Worm (Caenorhabditis elegans) whole organism, L1 larva: ENCODE measurements around the gene F42G4.6.

ENCODE experiments used
- C04F5.9 ChIP-seq: sonication (generic microtip); optimal IDR thresholded peaks from 2 replicates; lab custom pipeline; 2016; ENCODE audit warnings: missing genetic modification characterization, missing compliant biosample characterization
- C16A3.4 ChIP-seq: fragments of 150-350 bp; optimal IDR thresholded peaks from 2 replicates; lab custom pipeline; 2014; ENCODE audit warnings: missing biosample characterization, missing genetic modification characterization
- F16B12.6 ChIP-seq: fragments of 150-350 bp; optimal IDR thresholded peaks from 2 replicates; lab custom pipeline; 2014; ENCODE audit warnings: missing biosample characterization, missing genetic modification characterization
- alr-1 ChIP-seq: fragments of 200-800 bp; sonication (Bioruptor generic); optimal IDR thresholded peaks from 2 replicates; lab custom pipeline; 2018; ENCODE audit warnings: borderline replicate concordance, mild to moderate bottlenecking, missing genetic modification characterization, missing compliant biosample characterization
- aly-2 ChIP-seq: fragments of 150-350 bp; optimal IDR thresholded peaks from 2 replicates; lab custom pipeline; 2014; ENCODE audit warnings: missing biosample characterization, missing genetic modification characterization
- blmp-1 ChIP-seq: fragments of 150-350 bp; optimal IDR thresholded peaks from 2 replicates; lab custom pipeline; 2014; ENCODE audit warnings: missing biosample characterization, missing genetic modification characterization
- ceh-82 ChIP-seq, 3 experiments: fragments of 150-350 bp in 1 of 3; sonication (generic microtip) in 2 of 3; optimal IDR thresholded peaks; 2 replicates each; lab custom pipeline; 2014 to 2017; ENCODE audit warnings: missing biosample characterization in 3 of 3, missing genetic modification characterization in 3 of 3
- ceh-88 ChIP-seq: fragments of 200-800 bp; sonication (Bioruptor generic); IDR thresholded peaks from 2 replicates; pipeline ENCODE4 v1.3.6; 2022; ENCODE audit warnings: missing genetic modification characterization, missing compliant biosample characterization
- dpl-1 ChIP-seq, 3 experiments: fragments of 150-350 bp in 2 of 3; sonication (generic microtip) in 1 of 3; optimal IDR thresholded peaks; 2 replicates each; lab custom pipeline; 2014 to 2017; ENCODE audit warnings: missing biosample characterization in 3 of 3, missing genetic modification characterization in 3 of 3, missing genetic modification reagents in 3 of 3
- dsc-1 ChIP-seq: sonication (generic microtip); optimal IDR thresholded peaks from 2 replicates; lab custom pipeline; 2016; ENCODE audit warnings: mild to moderate bottlenecking, missing genetic modification characterization, missing compliant biosample characterization
- efl-1 ChIP-seq, 4 experiments: fragments of 150-350 bp; optimal IDR thresholded peaks in 3 of 4; peaks in 1 of 4; 1 replicate in 1 of 4; 2 replicates in 3 of 4; lab custom pipeline; 2014; ENCODE audit warnings: missing biosample characterization in 2 of 4, missing genetic modification characterization in 2 of 4, missing genetic modification reagents in 2 of 4
- egl-27 ChIP-seq, 2 experiments: fragments of 150-350 bp in 1 of 2; sonication (generic microtip); optimal IDR thresholded peaks; 3 replicates each; lab custom pipeline; 2017 to 2018; ENCODE audit warnings: missing biosample characterization in 2 of 2, missing genetic modification characterization in 2 of 2, missing genetic modification reagents in 2 of 2
- fkh-10 ChIP-seq: sonication (generic microtip); optimal IDR thresholded peaks from 2 replicates; lab custom pipeline; 2017; ENCODE audit warnings: missing biosample characterization, missing genetic modification reagents, missing genetic modification characterization
- fkh-8 ChIP-seq: sonication (generic microtip); optimal IDR thresholded peaks from 2 replicates; lab custom pipeline; 2016; ENCODE audit warnings: mild to moderate bottlenecking, missing genetic modification characterization, missing compliant biosample characterization
- irx-1 ChIP-seq: sonication (generic microtip); optimal IDR thresholded peaks from 2 replicates; lab custom pipeline; 2016; ENCODE audit warnings: missing genetic modification characterization, missing compliant biosample characterization
- isw-1 ChIP-seq: fragments of 200-800 bp; sonication (Bioruptor generic); IDR thresholded peaks from 2 replicates; pipeline ENCODE4 v1.3.6; 2022; ENCODE audit warnings: missing genetic modification characterization, missing compliant biosample characterization
- lin-13 ChIP-seq: fragments of 150-350 bp; optimal IDR thresholded peaks from 2 replicates; lab custom pipeline; 2014; ENCODE audit warnings: missing biosample characterization, missing genetic modification reagents, missing genetic modification characterization
- lin-14 ChIP-seq: fragments of 200-800 bp; sonication (Bioruptor generic); optimal IDR thresholded peaks from 2 replicates; lab custom pipeline; 2018; ENCODE audit warnings: mild to moderate bottlenecking, missing genetic modification characterization, moderate library complexity, missing compliant biosample characterization
- lin-15B ChIP-seq: fragments of 150-350 bp; sonication (generic microtip); optimal IDR thresholded peaks from 3 replicates; lab custom pipeline; 2014; ENCODE audit warnings: missing biosample characterization, missing genetic modification characterization
- lin-35 ChIP-seq, 2 experiments: fragments of 150-350 bp; optimal IDR thresholded peaks; 2 replicates each; lab custom pipeline; 2014; ENCODE audit warnings: missing biosample characterization in 2 of 2, missing genetic modification characterization in 2 of 2, missing genetic modification reagents in 2 of 2
- lin-39 ChIP-seq: fragments of 150-350 bp; optimal IDR thresholded peaks from 2 replicates; lab custom pipeline; 2014; ENCODE audit warnings: missing biosample characterization, missing genetic modification reagents, missing genetic modification characterization
- lsy-2 ChIP-seq, 2 experiments: fragments of 150-350 bp; optimal IDR thresholded peaks; 2 replicates each; lab custom pipeline; 2014; ENCODE audit warnings: missing biosample characterization in 2 of 2, missing genetic modification characterization in 2 of 2
- mab-9 ChIP-seq: fragments of 200-800 bp; sonication (Bioruptor generic); IDR thresholded peaks from 2 replicates; pipeline ENCODE4 v1.3.6; 2022; ENCODE audit warnings: missing genetic modification reagents, missing genetic modification characterization, missing compliant biosample characterization
- mdl-1 ChIP-seq, 2 experiments: fragments of 150-350 bp; optimal IDR thresholded peaks; 2 replicates each; lab custom pipeline; 2014 to 2017; ENCODE audit warnings: missing biosample characterization in 2 of 2, missing genetic modification characterization in 2 of 2, inconsistent platforms in 1 of 2
- mep-1 ChIP-seq: fragments of 150-350 bp; optimal IDR thresholded peaks from 2 replicates; lab custom pipeline; 2014; ENCODE audit warnings: missing biosample characterization, missing genetic modification characterization
- nhr-19 ChIP-seq: fragments of 200-800 bp; sonication (Bioruptor generic); conservative IDR thresholded peaks from 2 replicates; pipeline ENCODE4 v1.3.6; 2022; ENCODE audit warnings: missing genetic modification characterization, missing compliant biosample characterization
- nhr-20 ChIP-seq: sonication (generic microtip); optimal IDR thresholded peaks from 2 replicates; lab custom pipeline; 2016; ENCODE audit warnings: mild to moderate bottlenecking, missing genetic modification characterization, missing compliant biosample characterization
- nhr-237 ChIP-seq: fragments of 150-350 bp; optimal IDR thresholded peaks from 2 replicates; lab custom pipeline; 2014; ENCODE audit warnings: missing biosample characterization, missing genetic modification characterization
- nhr-47 ChIP-seq: sonication (generic microtip); optimal IDR thresholded peaks from 2 replicates; lab custom pipeline; 2016; ENCODE audit warnings: mild to moderate bottlenecking, missing genetic modification characterization, moderate library complexity, missing compliant biosample characterization
- nhr-71 ChIP-seq: sonication (generic microtip); optimal IDR thresholded peaks from 2 replicates; lab custom pipeline; 2016; ENCODE audit warnings: mild to moderate bottlenecking, missing genetic modification characterization, moderate library complexity, missing compliant biosample characterization
- nhr-77 ChIP-seq: fragments of 150-350 bp; optimal IDR thresholded peaks from 2 replicates; lab custom pipeline; 2014; ENCODE audit warnings: missing biosample characterization, missing genetic modification characterization
- nhr-85 ChIP-seq: sonication (generic microtip); peaks from one replicate; lab custom pipeline; 2016; ENCODE audit warnings: missing genetic modification characterization, inconsistent platforms, missing compliant biosample characterization
- nhr-90 ChIP-seq: sonication (generic microtip); optimal IDR thresholded peaks from 2 replicates; lab custom pipeline; 2016; ENCODE audit warnings: mild to moderate bottlenecking, missing genetic modification characterization, missing compliant biosample characterization; ENCODE audit not compliant: poor library complexity
- rnt-1 ChIP-seq: sonication (generic microtip); optimal IDR thresholded peaks from 2 replicates; lab custom pipeline; 2016; ENCODE audit warnings: mild to moderate bottlenecking, missing genetic modification characterization, moderate library complexity, missing compliant biosample characterization
- skn-1 ChIP-seq: fragments of 150-350 bp; optimal IDR thresholded peaks from 2 replicates; lab custom pipeline; 2014; ENCODE audit warnings: missing biosample characterization, missing genetic modification characterization
- snpc-4 ChIP-seq: fragments of 150-350 bp; optimal IDR thresholded peaks from 2 replicates; lab custom pipeline; 2014; ENCODE audit warnings: missing biosample characterization, missing genetic modification characterization
- snu-23 ChIP-seq: sonication (generic microtip); optimal IDR thresholded peaks from 2 replicates; lab custom pipeline; 2016; ENCODE audit warnings: missing genetic modification characterization, missing compliant biosample characterization
- swsn-7 ChIP-seq: sonication (generic microtip); optimal IDR thresholded peaks from 2 replicates; lab custom pipeline; 2016; ENCODE audit warnings: missing genetic modification characterization, missing compliant biosample characterization
- tbx-2 ChIP-seq: sonication (generic microtip); optimal IDR thresholded peaks from 2 replicates; lab custom pipeline; 2016; ENCODE audit warnings: missing genetic modification characterization, missing compliant biosample characterization
- unc-130 ChIP-seq: fragments of 150-350 bp; optimal IDR thresholded peaks from 2 replicates; lab custom pipeline; 2017; ENCODE audit warnings: missing biosample characterization, missing genetic modification characterization, inconsistent platforms
- unc-86 ChIP-seq: sonication (generic microtip); optimal IDR thresholded peaks from 2 replicates; lab custom pipeline; 2016; ENCODE audit warnings: missing genetic modification characterization, missing compliant biosample characterization
- xbp-1 ChIP-seq: sonication (generic microtip); optimal IDR thresholded peaks from 2 replicates; lab custom pipeline; 2016; ENCODE audit warnings: missing genetic modification characterization, missing compliant biosample characterization
- zip-4 ChIP-seq: fragments of 200-800 bp; sonication (Bioruptor generic); optimal IDR thresholded peaks from 2 replicates; lab custom pipeline; 2018; ENCODE audit warnings: mild to moderate bottlenecking, missing genetic modification characterization, moderate library complexity, missing compliant biosample characterization
- ztf-11 ChIP-seq, 2 experiments: sonication (generic microtip); optimal IDR thresholded peaks; 2 replicates each; lab custom pipeline; 2016 to 2017; ENCODE audit warnings: missing genetic modification characterization in 2 of 2, missing biosample characterization in 1 of 2, missing compliant biosample characterization in 1 of 2

The F42G4.6 gene

ce11 chrII:13083752-13084214 lies 4.6 kb downstream of the F42G4.6 start, which contains the start of the genes Y81G3A.1 and gcn-2:
Gene Y81G3A.1 (minus strand): TSS chrII:13083926.
Gene gcn-2 (plus strand): TSS chrII:13084164.
- TF ChIP-seq mdl-1 (tag; optimal IDR thresholded peaks at IDR 0.05; lab: Kevin White, UChicago) (no peak), nhr-90 (tag; lab: Kevin White, UChicago) (peak; percentile 56), C16A3.4 (tag; lab: Kevin White, UChicago) (peak; percentile 47), nhr-77 (tag; lab: Kevin White, UChicago) (no peak), isw-1 (GFP tag; lab: Robert Waterston, UW) (peak; percentile 45), nhr-71 (tag; lab: Kevin White, UChicago) (peak; percentile 71), lsy-2 (tag; optimal IDR thresholded peaks at IDR 0.05; lab: Kevin White, UChicago) (peak; percentile 64 to 76), ztf-11 (tag; optimal IDR thresholded peaks at IDR 0.05; lab: Kevin White, UChicago) (peak in 1 of 2 experiments; percentile 5), fkh-10 (GFP tag; lab: Kevin White, UChicago) (no peak), nhr-237 (no peak), ceh-88 (GFP tag; lab: Robert Waterston, UW) (no peak), lin-13 (peak; percentile 43), ceh-82 (tag; optimal IDR thresholded peaks at IDR 0.05; lab: Kevin White, UChicago) (peak; percentile 50 to 64 (median 62)), egl-27 (tag; optimal IDR thresholded peaks at IDR 0.05; lab: Kevin White, UChicago) (no peak), efl-1 (optimal IDR thresholded peaks at IDR 0.05; lab: Kevin White, UChicago) (peak; percentile 97 to 98), efl-1 (GFP tag; optimal IDR thresholded peaks at IDR 0.05 in 1 of 2; lab: Kevin White, UChicago) (peak; percentile 98 to 100), skn-1 (no peak), unc-130 (tag; lab: Kevin White, UChicago) (peak; percentile 43), mep-1 (tag; lab: Kevin White, UChicago) (no peak), snpc-4 (peak; percentile 71), mab-9 (peak; percentile 26; the same call in 1 of the 2 replicates), F16B12.6 (tag; lab: Kevin White, UChicago) (peak; percentile 97), dpl-1 (GFP tag; optimal IDR thresholded peaks at IDR 0.05; lab: Kevin White, UChicago) (peak; percentile 95 to 97 (median 97)), zip-4 (GFP tag; lab: Kevin White, UChicago) (peak; percentile 23), alr-1 (no peak), fkh-8 (tag; lab: Kevin White, UChicago) (peak; percentile 16), rnt-1 (tag; lab: Kevin White, UChicago) (peak; percentile 74), nhr-20 (tag; lab: Kevin White, UChicago) (peak; percentile 51), lin-35 (GFP tag; optimal IDR thresholded peaks at IDR 0.05; lab: Kevin White, UChicago) (peak; percentile 97 to 98), swsn-7 (peak; percentile 65), xbp-1 (tag; lab: Kevin White, UChicago) (peak; percentile 60), tbx-2 (tag; lab: Kevin White, UChicago) (peak; percentile 68), nhr-85 (tag; lab: Kevin White, UChicago) (peak; percentile 60), snu-23 (GFP tag; lab: Kevin White, UChicago) (peak; percentile 66), nhr-47 (tag; lab: Kevin White, UChicago) (peak; percentile 77), C04F5.9 (peak; percentile 22), nhr-19 (GFP tag; lab: Robert Waterston, UW) (peak; percentile 69), dsc-1 (tag; lab: Kevin White, UChicago) (peak; percentile 65), lin-15B (tag; lab: Kevin White, UChicago) (peak; percentile 38), blmp-1 (tag; lab: Kevin White, UChicago) (peak; percentile 84), lin-39 (tag; lab: Kevin White, UChicago) (peak; percentile 9), irx-1 (tag; lab: Kevin White, UChicago) (peak; percentile 52), aly-2 (tag; lab: Kevin White, UChicago) (peak; percentile 24), unc-86 (tag; lab: Kevin White, UChicago) (peak; percentile 11), lin-14 (GFP tag; lab: Kevin White, UChicago) (no peak)
- TF ChIP-seq, all 84 proteins: peak for 34
